Fruit fly (Drosophila melanogaster): ENCODE results near the gene GstD6.

Gene GstD6

DNA sequence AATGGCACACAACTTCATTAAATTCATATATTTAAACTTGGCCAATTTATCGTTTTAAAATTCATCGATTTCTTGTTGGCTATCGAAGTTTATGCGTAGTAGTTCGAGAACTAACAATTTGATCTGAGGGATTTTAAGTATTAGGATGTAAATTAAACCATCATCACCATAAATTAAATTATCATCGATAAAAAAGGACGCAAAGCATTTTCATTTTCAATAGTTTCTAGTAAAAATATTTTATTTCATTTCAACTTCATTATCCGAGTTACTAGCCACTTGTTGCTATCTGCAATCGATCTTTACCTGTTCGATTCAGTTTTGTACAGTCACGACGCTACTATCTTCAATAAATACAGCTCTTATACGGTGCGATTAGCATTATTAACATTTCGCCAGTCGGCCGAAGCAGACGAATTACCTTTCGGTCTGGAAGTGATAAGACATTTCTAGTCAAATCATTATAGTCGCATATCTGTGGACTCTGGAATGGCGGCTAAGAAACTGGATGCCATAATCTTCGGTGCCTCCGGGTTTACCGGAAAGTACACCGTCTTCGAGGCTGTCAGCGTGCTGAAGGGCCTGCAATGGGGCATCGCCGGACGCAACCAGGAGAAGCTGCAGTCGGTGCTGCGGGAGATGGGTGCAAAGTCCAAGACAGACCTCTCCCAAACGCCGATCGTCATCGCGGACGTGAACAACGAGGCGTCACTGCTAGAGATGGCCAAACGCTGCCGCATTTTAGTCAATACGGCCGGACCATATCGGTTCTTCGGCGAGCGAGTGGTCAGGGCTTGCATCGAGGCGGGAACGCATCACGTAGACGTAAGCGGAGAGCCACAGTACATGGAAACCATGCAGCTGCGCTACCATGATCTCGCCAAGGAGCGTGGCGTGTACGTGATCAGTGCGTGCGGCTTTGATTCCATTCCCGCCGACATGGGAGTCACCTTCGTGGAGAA is 29.6 kb downstream of the GstD6 start, which contains the start of gene CG5167 (continued):
- TF ChIP-seq Xrp1 (GFP tag; IDR thresholded peaks at IDR 0.05): peak; percentile 49
- TF ChIP-seq CG14965 (GFP tag; optimal IDR thresholded peaks at IDR 0.05; ENCODE audit: borderline replicate concordance): no peak
- peak; percentile 38 for TF ChIP-seq CG12155 (GFP tag; optimal IDR thresholded peaks at IDR 0.05)
- TF ChIP-seq gro (GFP tag; optimal IDR thresholded peaks at IDR 0.05): no peak
- TF ChIP-seq CG9609 (GFP tag; optimal IDR thresholded peaks at IDR 0.05): no peak
- TF ChIP-seq CG12391 (tag; optimal IDR thresholded peaks at IDR 0.05): peak; percentile 72
- peak; percentile 35 for TF ChIP-seq corto (GFP tag; optimal IDR thresholded peaks at IDR 0.05)
- peak; percentile 38; the same call in 1 of the 2 replicates for TF ChIP-seq CG31441 (GFP tag; IDR thresholded peaks at IDR 0.05)
- no peak for TF ChIP-seq Bdp1 (GFP tag; optimal IDR thresholded peaks at IDR 0.05)
- no peak for TF ChIP-seq shn (GFP tag; optimal IDR thresholded peaks at IDR 0.05)
- TF ChIP-seq CG18619 (GFP tag; optimal IDR thresholded peaks at IDR 0.05): no peak
- TF ChIP-seq Med (GFP tag): peak; percentile 55
- peak; percentile 25 for TF ChIP-seq CG10147 (GFP tag; optimal IDR thresholded peaks at IDR 0.05)
- TF ChIP-seq chinmo (GFP tag; IDR thresholded peaks at IDR 0.05; ENCODE audit: partially characterized antibody): 0 out of 4 replicates have a peak, but pooled peaks have one; percentile 25
- TF ChIP-seq unc-4 (GFP tag; IDR thresholded peaks at IDR 0.05; ENCODE audit: partially characterized antibody): peak; percentile 39; the same call in 1 of the 2 replicates
- peak; percentile 66 for TF ChIP-seq kah (GFP tag; optimal IDR thresholded peaks at IDR 0.05)
- TF ChIP-seq tup (GFP tag; optimal IDR thresholded peaks at IDR 0.05): no peak
- TF ChIP-seq pita (GFP tag; optimal IDR thresholded peaks at IDR 0.05): no peak
- TF ChIP-seq trem (tag; optimal IDR thresholded peaks at IDR 0.05): peak; percentile 58
- peak; percentile 53; the same call in 1 of the 3 replicates for TF ChIP-seq Doc3 (GFP tag; IDR thresholded peaks at IDR 0.05; ENCODE audit: partially characterized antibody)
- peak; percentile 58 for TF ChIP-seq CG18262 (tag; optimal IDR thresholded peaks at IDR 0.05)
- TF ChIP-seq PHDP (tag; optimal IDR thresholded peaks at IDR 0.05): peak; percentile 66
- TF ChIP-seq CG17612 (GFP tag; IDR thresholded peaks at IDR 0.05): no peak
- TF ChIP-seq CG1024 (GFP tag; IDR thresholded peaks at IDR 0.05): no peak
- TF ChIP-seq Doc2 (GFP tag; IDR thresholded peaks at IDR 0.05): no peak
- peak; percentile 51 for TF ChIP-seq CG14710 (tag; optimal IDR thresholded peaks at IDR 0.05)
- TF ChIP-seq D19B (GFP tag; optimal IDR thresholded peaks at IDR 0.05): peak; percentile 21
- TF ChIP-seq CG6689 (GFP tag; IDR thresholded peaks at IDR 0.05): no peak
- peak; percentile 35 for TF ChIP-seq Chrac-16 (GFP tag; optimal IDR thresholded peaks at IDR 0.05)
- TF ChIP-seq CG17361 (GFP tag; IDR thresholded peaks at IDR 0.05): peak; percentile 38; the same call in 1 of the 3 replicates
- TF ChIP-seq CG3281 (GFP tag; optimal IDR thresholded peaks at IDR 0.05): peak; percentile 24
- no peak for TF ChIP-seq crol (GFP tag; IDR thresholded peaks at IDR 0.05)
- TF ChIP-seq ind (GFP tag; optimal IDR thresholded peaks at IDR 0.05): peak; percentile 27
- TF ChIP-seq Dref (GFP tag; IDR thresholded peaks at IDR 0.05): peak; percentile 49
- TF ChIP-seq bowl (GFP tag; IDR thresholded peaks at IDR 0.05): no peak
- peak; percentile 54 for TF ChIP-seq lab (GFP tag; optimal IDR thresholded peaks at IDR 0.05)
- peak; percentile 28 to 82 for TF ChIP-seq bsh (GFP tag; optimal IDR thresholded peaks at IDR 0.05)
- TF ChIP-seq nmo (GFP tag; optimal IDR thresholded peaks at IDR 0.05): peak; percentile 22
- no peak for TF ChIP-seq CG18764 (GFP tag; optimal IDR thresholded peaks at IDR 0.05)
- TF ChIP-seq HLH4C (GFP tag; IDR thresholded peaks at IDR 0.05; ENCODE audit: partially characterized antibody): peak; percentile 39; the same call in 2 of the 3 replicates
- TF ChIP-seq tll (GFP tag; optimal IDR thresholded peaks at IDR 0.05): no peak
- peak; percentile 22 for TF ChIP-seq luna (GFP tag; optimal IDR thresholded peaks at IDR 0.05)
- TF ChIP-seq aop (GFP tag; IDR thresholded peaks at IDR 0.05): no peak
- peak; percentile 44 for TF ChIP-seq CG6765 (GFP tag; optimal IDR thresholded peaks at IDR 0.05)
- no peak for TF ChIP-seq jumu (GFP tag; optimal IDR thresholded peaks at IDR 0.05)
- TF ChIP-seq CG7556 (GFP tag; optimal IDR thresholded peaks at IDR 0.05): peak; percentile 19
- TF ChIP-seq CG17359 (tag; optimal IDR thresholded peaks at IDR 0.05): peak; percentile 49
